Worm (Caenorhabditis elegans): Measurements from ENCODE around the gene rei-1.
A peak's percentile ranks its signal among the peaks of the same experiment; 100 is the strongest.

Gene rei-1

ce11 chrIII:4095441-4096095 is 2.4 kb downstream of the rei-1 start, which contains the start of gene C03C10.7:
TSS of gene C03C10.7 (plus strand) at chrIII:4096045.
- peak; percentile 8 for TF ChIP-seq blmp-1 (tag; optimal IDR thresholded peaks at IDR 0.05)
- peak in 1 of 2 experiments; percentile 53 for TF ChIP-seq efl-1 (optimal IDR thresholded peaks at IDR 0.05)
- TF ChIP-seq efl-1 (GFP tag; optimal IDR thresholded peaks at IDR 0.05 in 1 of 2), result peak; percentile 68 to 96
- TF ChIP-seq F16B12.6 (tag; optimal IDR thresholded peaks at IDR 0.05), result no peak
- no peak for TF ChIP-seq lsy-2 (tag; optimal IDR thresholded peaks at IDR 0.05)
- TF ChIP-seq dpl-1 (GFP tag; optimal IDR thresholded peaks at IDR 0.05), result peak; percentile 64 to 72 (median 65)
- TF ChIP-seq elt-3 (tag; optimal IDR thresholded peaks at IDR 0.05), result peak in 1 of 6 experiments; percentile 4
- TF ChIP-seq lin-35 (GFP tag; optimal IDR thresholded peaks at IDR 0.05), result peak; percentile 11 to 42

- TF ChIP-seq nhr-84 (tag; optimal IDR thresholded peaks at IDR 0.05), result no peak
- TF ChIP-seq lin-13 (GFP tag; optimal IDR thresholded peaks at IDR 0.05), result no peak
- peak; percentile 42 for TF ChIP-seq mep-1 (tag; optimal IDR thresholded peaks at IDR 0.05)
- TF ChIP-seq alr-1 (tag; optimal IDR thresholded peaks at IDR 0.05; ENCODE audit: borderline replicate concordance), result no peak
- TF ChIP-seq elt-2 (tag; optimal IDR thresholded peaks at IDR 0.05), result no peak
- TF ChIP-seq efl-3 (GFP tag; optimal IDR thresholded peaks at IDR 0.05), result no peak
- no peak for TF ChIP-seq isw-1 (GFP tag; IDR thresholded peaks at IDR 0.05)
- no peak for TF ChIP-seq jun-1 (tag; optimal IDR thresholded peaks at IDR 0.05)
- TF ChIP-seq hlh-17 (GFP tag; optimal IDR thresholded peaks at IDR 0.05; ENCODE audit: borderline replicate concordance), result no peak
- peak; percentile 78 for TF ChIP-seq F16B12.6 (tag; optimal IDR thresholded peaks at IDR 0.05)
- TF ChIP-seq ets-5 (GFP tag; IDR thresholded peaks at IDR 0.05), result no peak
- TF ChIP-seq fkh-10 (GFP tag; optimal IDR thresholded peaks at IDR 0.05), result no peak
- TF ChIP-seq Y116A8C.19 (tag; optimal IDR thresholded peaks at IDR 0.05; ENCODE audit: borderline replicate concordance), result no peak
- TF ChIP-seq ztf-4 (tag; optimal IDR thresholded peaks at IDR 0.05), result no peak
- no peak for TF ChIP-seq lir-3 (tag; optimal IDR thresholded peaks at IDR 0.05; ENCODE audit: poor library complexity)
- no peak for TF ChIP-seq blmp-1 (tag; optimal IDR thresholded peaks at IDR 0.05)
- TF ChIP-seq efl-1 (optimal IDR thresholded peaks at IDR 0.05), result peak in 1 of 2 experiments; percentile 21
- peak; percentile 45 to 54 for TF ChIP-seq efl-1 (GFP tag; optimal IDR thresholded peaks at IDR 0.05 in 1 of 2)
- TF ChIP-seq sox-4 (tag; optimal IDR thresholded peaks at IDR 0.05), result no peak
- TF ChIP-seq ceh-8 (GFP tag; optimal IDR thresholded peaks at IDR 0.05), result no peak
- TF ChIP-seq swsn-7 (tag; optimal IDR thresholded peaks at IDR 0.05), result no peak
- TF ChIP-seq nhr-237 (tag; optimal IDR thresholded peaks at IDR 0.05), result no peak
- no peak for TF ChIP-seq nhr-71 (tag; optimal IDR thresholded peaks at IDR 0.05)
- no peak for TF ChIP-seq aly-2 (tag; optimal IDR thresholded peaks at IDR 0.05)
- TF ChIP-seq hpl-2 (GFP tag; optimal IDR thresholded peaks at IDR 0.05), result no peak
- TF ChIP-seq lin-14 (GFP tag; optimal IDR thresholded peaks at IDR 0.05), result peak; percentile 4
- TF ChIP-seq pqm-1 (tag; optimal IDR thresholded peaks at IDR 0.05), result no peak
- no peak for TF ChIP-seq nhr-77 (tag; optimal IDR thresholded peaks at IDR 0.05)
- no peak for TF ChIP-seq tlp-1 (tag; optimal IDR thresholded peaks at IDR 0.05)
- TF ChIP-seq dpl-1 (GFP tag; optimal IDR thresholded peaks at IDR 0.05), result peak in 1 of 3 experiments; percentile 9
- no peak for TF ChIP-seq ama-1 (optimal IDR thresholded peaks at IDR 0.05)
- TF ChIP-seq aha-1 (tag; optimal IDR thresholded peaks at IDR 0.05), result no peak
- TF ChIP-seq fkh-4 (tag; optimal IDR thresholded peaks at IDR 0.05; ENCODE audit: borderline replicate concordance), result no peak
- TF ChIP-seq egl-13 (tag; optimal IDR thresholded peaks at IDR 0.05), result no peak
- peak in 1 of 2 experiments; percentile 37 for TF ChIP-seq lsy-2 (tag; optimal IDR thresholded peaks at IDR 0.05)
- peak in 1 of 2 experiments; percentile 17 for TF ChIP-seq lin-35 (GFP tag; optimal IDR thresholded peaks at IDR 0.05)
- TF ChIP-seq fos-1 (tag; optimal IDR thresholded peaks at IDR 0.05), result no peak
- no peak for TF ChIP-seq nhr-47 (tag; optimal IDR thresholded peaks at IDR 0.05)
- no peak for TF ChIP-seq snu-23 (GFP tag; optimal IDR thresholded peaks at IDR 0.05)
- no peak for TF ChIP-seq C04F5.9 (tag; optimal IDR thresholded peaks at IDR 0.05)
- no peak for TF ChIP-seq mdl-1 (tag; optimal IDR thresholded peaks at IDR 0.05)
- TF ChIP-seq irx-1 (tag; optimal IDR thresholded peaks at IDR 0.05), result no peak
- no peak for TF ChIP-seq mab-9 (GFP tag; IDR thresholded peaks at IDR 0.05)
- peak; percentile 27 for TF ChIP-seq rnt-1 (tag; optimal IDR thresholded peaks at IDR 0.05)
- no peak for TF ChIP-seq C16A3.4 (tag; optimal IDR thresholded peaks at IDR 0.05)
- no peak for TF ChIP-seq nhr-12 (tag; optimal IDR thresholded peaks at IDR 0.05)
- TF ChIP-seq unc-86 (tag; optimal IDR thresholded peaks at IDR 0.05), result no peak
- no peak for TF ChIP-seq xbp-1 (tag; optimal IDR thresholded peaks at IDR 0.05)
Measured at ce11 chrIII:4094681-4095080, 3.3 kb downstream of the rei-1 start, which contains the start of gene rnr-2. TSS of gene rnr-2 (minus strand) at chrIII:4094921.
